Worm (Caenorhabditis elegans) whole organism, L4/young adult: Measurements from ENCODE around the gene ZK470.1.

Experiments used
- W03F9.2 ChIP-seq: fragments of 150-350 bp; optimal IDR thresholded peaks from 2 replicates; lab custom pipeline; 2014; ENCODE audit warnings: missing biosample characterization, missing genetic modification characterization
- dao-5 ChIP-seq: sonication (generic microtip); optimal IDR thresholded peaks from 2 replicates; lab custom pipeline; 2016; ENCODE audit warnings: missing genotype, missing genetic modification characterization, moderate library complexity, missing compliant biosample characterization
- him-1 ChIP-seq: sonication (generic microtip); optimal IDR thresholded peaks from 2 replicates; lab custom pipeline; 2016; ENCODE audit warnings: missing genotype, missing genetic modification reagents, missing genetic modification characterization, missing compliant biosample characterization

ce11 chrX:4167150-4167549, 3.7 kb downstream of the ZK470.1 start, which contains the start of gene ZK470.14:
- TF ChIP-seq dao-5 (tag; lab: Kevin White, UChicago) = no peak
- no peak for TF ChIP-seq W03F9.2 (tag; lab: Kevin White, UChicago)
- no peak for TF ChIP-seq him-1 (tag; lab: Kevin White, UChicago)
